Worm (Caenorhabditis elegans): Measurements from ENCODE around the gene dsl-1.

ce11 chrIV:1174411-1174810 is 33.5 kb downstream of the dsl-1 start:
- TF ChIP-seq Y75B8A.6 (GFP tag; IDR thresholded peaks at IDR 0.05) (no peak), egl-43 (GFP tag; IDR thresholded peaks at IDR 0.05) (no peak), spr-1 (tag; optimal IDR thresholded peaks at IDR 0.05) (no peak), lin-39 (tag; optimal IDR thresholded peaks at IDR 0.05) (no peak), lir-3 (tag; optimal IDR thresholded peaks at IDR 0.05) (no peak), nhr-76 (tag; optimal IDR thresholded peaks at IDR 0.05) (no peak), snpc-4 (tag; optimal IDR thresholded peaks at IDR 0.05) (no peak)
